Worm (Caenorhabditis elegans) whole organism, midembryonic: ENCODE data around the gene C31B8.12.

Experiments
- T22C8.4 ChIP-seq: fragments of 200-800 bp; sonication (Bioruptor generic); IDR thresholded peaks from 2 replicates; pipeline ENCODE4 v1.3.6; 2022; ENCODE audit warnings: missing genetic modification characterization, missing compliant biosample characterization
- cog-1 ChIP-seq: sonication (generic microtip); optimal IDR thresholded peaks from 2 replicates; lab custom pipeline; 2016; ENCODE audit warnings: missing genetic modification characterization, missing compliant biosample characterization
- flt-1 ChIP-seq: fragments of 200-800 bp; sonication (Bioruptor generic); IDR thresholded peaks from 2 replicates; pipeline ENCODE4 v1.3.6; 2022; ENCODE audit warnings: missing genetic modification characterization, missing compliant biosample characterization
- klf-2 ChIP-seq: fragments of 200-800 bp; sonication (Bioruptor generic); conservative IDR thresholded peaks from 2 replicates; pipeline ENCODE4 v1.3.6; 2022; ENCODE audit warnings: missing genetic modification reagents, missing genetic modification characterization, missing compliant biosample characterization
- med-1 ChIP-seq: sonication (generic microtip); optimal IDR thresholded peaks from 2 replicates; lab custom pipeline; 2017; ENCODE audit warnings: missing genetic modification characterization, mild to moderate bottlenecking, missing compliant biosample characterization, antibody characterized with exemption, missing genetic modification reagents; ENCODE audit not compliant: insufficient read depth
- ref-1 ChIP-seq: fragments of 200-800 bp; sonication (Bioruptor generic); conservative IDR thresholded peaks from 2 replicates; pipeline ENCODE4 v1.3.6; 2022; ENCODE audit warnings: missing genetic modification reagents, missing genetic modification characterization, missing compliant biosample characterization
- tab-1 ChIP-seq: fragments of 200-800 bp; sonication (Bioruptor generic); IDR thresholded peaks from 2 replicates; pipeline ENCODE4 v1.3.6; 2022; ENCODE audit warnings: missing genetic modification characterization, missing compliant biosample characterization
- ztf-23 ChIP-seq: fragments of 200-800 bp; sonication (Bioruptor generic); IDR thresholded peaks from 2 replicates; pipeline ENCODE4 v1.3.6; 2022; ENCODE audit warnings: missing genetic modification reagents, missing genetic modification characterization, missing compliant biosample characterization
- ztf-29 ChIP-seq: fragments of 200-800 bp; sonication (Bioruptor generic); IDR thresholded peaks from 2 replicates; pipeline ENCODE4 v1.3.6; 2022; ENCODE audit warnings: missing genetic modification reagents, missing genetic modification characterization, missing compliant biosample characterization

Gene C31B8.12

DNA sequence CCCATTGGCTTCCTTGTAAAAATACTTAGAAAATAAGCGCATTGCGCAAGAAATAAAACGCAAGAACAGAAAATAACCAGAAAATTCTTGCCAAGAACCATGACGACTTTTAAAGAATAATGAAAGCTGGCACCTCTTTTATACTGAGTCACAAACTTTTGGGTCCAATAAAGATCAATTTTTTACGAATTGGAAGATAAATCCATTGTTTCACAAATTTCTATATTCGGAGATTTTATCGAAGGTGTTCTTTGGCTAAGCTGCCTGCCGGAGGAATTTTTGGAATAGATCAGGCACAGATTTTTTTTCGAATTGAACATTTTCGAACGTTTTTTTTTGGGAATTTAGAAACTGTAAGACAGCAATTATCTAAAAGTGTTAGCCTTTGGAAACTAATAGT lies 14.6 kb downstream of the C31B8.12 start, which contains the start of gene C31B8.9:
TSS of gene C31B8.9 (minus strand) at position 101 of the 400 bp plus-strand sequence.
- no peak for TF ChIP-seq tab-1
- no peak for TF ChIP-seq ztf-23
- TF ChIP-seq med-1, result no peak
- no peak for TF ChIP-seq flt-1
- no peak for TF ChIP-seq cog-1 (tag; lab: Kevin White, UChicago)
- no peak for TF ChIP-seq klf-2 (GFP tag; lab: Robert Waterston, UW)
- TF ChIP-seq ref-1 (GFP tag; lab: Robert Waterston, UW), result no peak
- no peak for TF ChIP-seq ztf-29 (GFP tag; lab: Robert Waterston, UW)
- no peak for TF ChIP-seq T22C8.4

DNA sequence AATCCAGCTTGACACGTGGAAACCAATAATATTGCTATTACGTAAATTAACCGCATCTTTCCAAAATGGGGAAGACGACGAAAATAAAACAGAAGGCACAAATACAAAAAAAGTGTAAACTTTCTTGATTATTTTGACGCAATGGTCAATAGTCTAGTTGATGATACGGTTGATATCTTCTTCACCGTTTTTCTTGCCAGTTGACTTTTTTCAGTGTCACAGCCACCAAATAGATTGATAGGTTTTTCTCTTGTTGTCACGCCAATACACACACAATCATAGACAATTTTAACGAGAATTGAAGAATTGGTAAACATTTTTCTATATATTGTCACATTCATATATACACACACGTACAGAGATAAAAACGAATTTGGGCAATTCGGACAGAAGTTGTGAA lies 17.9 kb downstream of the C31B8.12 start, which contains the start of gene zmp-3:
TSS of gene zmp-3 (minus strand) at position 101 of the 400 bp plus-strand sequence.
- TF ChIP-seq tab-1 (no peak), cog-1 (tag; lab: Kevin White, UChicago) (no peak), klf-2 (GFP tag; lab: Robert Waterston, UW) (no peak), flt-1 (no peak)

- TF ChIP-seq T22C8.4 (no peak), ztf-29 (GFP tag; lab: Robert Waterston, UW) (no peak), cog-1 (tag; lab: Kevin White, UChicago) (no peak), ref-1 (GFP tag; lab: Robert Waterston, UW) (no peak), med-1 (no peak)
Observed at ce11 chrV:2903227-2903626, 24.2 kb downstream of the C31B8.12 start, which contains the start of gene C31B8.7. TSS of gene C31B8.7 (minus strand) at chrV:2903327.

ce11 chrV:2899867-2900266 lies 27.6 kb downstream of the C31B8.12 start, which contains the start of gene str-46:
TSS of gene str-46 (minus strand) at chrV:2899967.
- no peak for TF ChIP-seq ztf-23
- TF ChIP-seq ztf-29 (GFP tag; lab: Robert Waterston, UW), result no peak
- no peak for TF ChIP-seq T22C8.4
- TF ChIP-seq ref-1 (GFP tag; lab: Robert Waterston, UW), result no peak
- no peak for TF ChIP-seq cog-1 (tag; lab: Kevin White, UChicago)
- no peak for TF ChIP-seq flt-1
- TF ChIP-seq klf-2 (GFP tag; lab: Robert Waterston, UW), result no peak
- TF ChIP-seq med-1, result no peak
- TF ChIP-seq tab-1, result no peak

DNA sequence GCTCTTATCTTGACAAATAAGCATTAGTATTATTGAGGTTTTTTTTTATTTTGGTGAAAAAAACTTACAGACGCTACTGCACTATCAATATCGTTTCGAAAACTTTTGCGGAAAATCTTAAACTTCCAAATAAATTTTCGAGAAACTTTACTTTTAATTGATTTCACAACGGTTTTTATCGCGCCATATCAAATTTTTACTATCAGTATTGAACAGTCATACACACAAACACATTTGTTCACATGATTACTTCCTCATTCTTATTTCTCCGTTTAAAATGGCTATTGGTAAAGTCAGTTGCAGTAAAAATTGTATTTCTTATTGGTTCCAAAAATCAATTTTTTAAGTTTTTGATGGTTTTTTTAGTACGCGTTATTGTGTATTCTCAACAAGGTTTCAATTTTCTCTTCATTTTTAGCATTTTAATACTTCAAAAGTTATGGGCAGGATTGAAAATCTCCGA lies 31.2 kb downstream of the C31B8.12 start, which contains the start of gene pals-32:
TSS of gene pals-32 (plus strand) at position 413 of the 463 bp plus-strand sequence.
- TF ChIP-seq T22C8.4 (no peak), klf-2 (GFP tag; lab: Robert Waterston, UW) (no peak), cog-1 (tag; lab: Kevin White, UChicago) (no peak), med-1 (no peak), ref-1 (GFP tag; lab: Robert Waterston, UW) (no peak), ztf-23 (no peak), flt-1 (no peak), tab-1 (no peak), ztf-29 (GFP tag; lab: Robert Waterston, UW) (no peak)

DNA sequence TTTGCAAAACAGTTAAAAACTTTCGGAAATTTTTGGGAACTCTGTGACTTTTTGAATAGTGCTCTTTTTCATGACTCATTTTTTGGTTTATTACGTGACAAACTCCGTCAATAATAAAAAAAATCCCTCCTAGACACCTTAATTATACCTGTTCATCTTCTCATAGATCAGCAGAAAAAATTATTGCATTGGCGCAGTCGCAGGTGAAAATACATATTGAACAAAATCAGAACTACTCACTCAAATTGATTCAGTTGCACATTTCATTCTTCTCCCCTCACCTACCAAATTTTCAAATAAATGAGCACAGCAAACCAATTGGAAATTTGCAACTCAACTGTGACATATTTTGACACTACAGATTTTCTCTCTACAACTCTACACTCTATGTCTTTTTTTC lies 34.5 kb downstream of the C31B8.12 start, which contains the start of gene srh-127:
TSS of gene srh-127 (plus strand) at position 301 of the 400 bp plus-strand sequence.
- TF ChIP-seq ztf-23 (no peak), klf-2 (GFP tag; lab: Robert Waterston, UW) (no peak), T22C8.4 (no peak)

- TF ChIP-seq ref-1 (GFP tag; lab: Robert Waterston, UW) (no peak), med-1 (no peak), cog-1 (tag; lab: Kevin White, UChicago) (no peak), ztf-29 (GFP tag; lab: Robert Waterston, UW) (no peak), tab-1 (no peak), T22C8.4 (no peak), klf-2 (GFP tag; lab: Robert Waterston, UW) (no peak), ztf-23 (no peak), flt-1 (no peak)
Observed at ce11 chrV:2891927-2892326, 35.5 kb downstream of the C31B8.12 start, which contains the start of gene F37B4.15. TSS of gene F37B4.15 (plus strand) at chrV:2892227.

DNA sequence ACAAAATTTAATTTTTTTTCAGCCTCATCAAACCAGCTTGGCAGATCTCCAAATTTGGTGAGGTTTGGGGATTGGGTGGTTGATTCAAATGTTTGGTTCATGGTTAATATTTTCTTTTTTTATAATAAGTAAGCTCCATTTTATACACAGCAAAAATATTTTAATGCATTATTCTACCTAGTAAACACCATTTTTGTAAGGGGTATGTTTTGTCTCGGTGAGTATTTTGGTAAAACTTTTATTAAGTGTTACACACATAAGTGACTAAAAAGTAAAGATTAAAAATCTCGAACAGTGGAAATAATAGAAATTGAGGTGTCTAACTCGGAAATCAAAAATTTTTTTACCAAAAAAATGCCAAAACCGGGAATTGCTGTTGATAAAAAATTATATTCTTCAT lies 38.8 kb downstream of the C31B8.12 start, which contains the start of gene srw-4:
TSS of gene srw-4 (minus strand) at position 101 of the 400 bp plus-strand sequence.
- TF ChIP-seq T22C8.4 (no peak), med-1 (no peak), ztf-23 (no peak), cog-1 (tag; lab: Kevin White, UChicago) (no peak), klf-2 (GFP tag; lab: Robert Waterston, UW) (no peak), flt-1 (no peak), ztf-29 (GFP tag; lab: Robert Waterston, UW) (no peak), ref-1 (GFP tag; lab: Robert Waterston, UW) (no peak), tab-1 (no peak)

- TF ChIP-seq cog-1 (tag; lab: Kevin White, UChicago) (no peak), T22C8.4 (no peak), ztf-23 (no peak), flt-1 (no peak), klf-2 (GFP tag; lab: Robert Waterston, UW) (no peak)
Observed at ce11 chrV:2888265-2888664, 39.2 kb downstream of the C31B8.12 start.

DNA sequence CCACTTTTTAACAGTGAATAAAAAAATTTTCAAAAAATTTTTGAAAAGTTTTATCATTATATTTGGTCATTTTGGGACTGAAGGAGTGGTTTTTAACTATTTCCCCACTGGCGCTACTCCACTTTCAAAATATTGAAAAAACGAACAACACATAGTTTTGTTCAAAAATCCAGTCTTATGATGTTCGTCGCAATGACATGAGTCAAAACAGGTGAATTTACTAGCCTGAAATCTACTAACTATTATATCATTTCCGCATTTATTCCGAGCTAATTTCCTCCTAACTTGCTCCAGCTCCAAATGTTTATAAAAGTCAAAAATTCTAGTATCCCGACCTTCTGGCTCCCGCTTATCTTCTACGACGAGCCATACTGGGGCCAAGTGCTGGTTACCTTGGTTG lies 43.0 kb downstream of the C31B8.12 start, which contains the start of gene sre-24:
TSS of gene sre-24 (plus strand) at position 301 of the 400 bp plus-strand sequence.
- TF ChIP-seq tab-1 (no peak), T22C8.4 (no peak), klf-2 (GFP tag; lab: Robert Waterston, UW) (no peak), ref-1 (GFP tag; lab: Robert Waterston, UW) (no peak), ztf-23 (no peak), flt-1 (no peak), med-1 (no peak), ztf-29 (GFP tag; lab: Robert Waterston, UW) (no peak), cog-1 (tag; lab: Kevin White, UChicago) (no peak)

ce11 chrV:2883097-2883496 lies 44.4 kb downstream of the C31B8.12 start:
- TF ChIP-seq tab-1 (no peak), flt-1 (no peak), T22C8.4 (no peak), med-1 (no peak), ref-1 (GFP tag; lab: Robert Waterston, UW) (no peak), klf-2 (GFP tag; lab: Robert Waterston, UW) (no peak), ztf-23 (no peak), cog-1 (tag; lab: Kevin White, UChicago) (no peak), ztf-29 (GFP tag; lab: Robert Waterston, UW) (no peak)
